Worm (Caenorhabditis elegans) whole organism, L4/young adult: Measurements from ENCODE around the gene srh-88.

Source experiments
- W03F9.2 ChIP-seq: fragments of 150-350 bp; optimal IDR thresholded peaks from 2 replicates; lab custom pipeline; 2014; ENCODE audit warnings: missing biosample characterization, missing genetic modification characterization
- dao-5 ChIP-seq: sonication (generic microtip); optimal IDR thresholded peaks from 2 replicates; lab custom pipeline; 2016; ENCODE audit warnings: missing genotype, missing genetic modification characterization, moderate library complexity, missing compliant biosample characterization
- him-1 ChIP-seq: sonication (generic microtip); optimal IDR thresholded peaks from 2 replicates; lab custom pipeline; 2016; ENCODE audit warnings: missing genotype, missing genetic modification reagents, missing genetic modification characterization, missing compliant biosample characterization

srh-88 gene

DNA sequence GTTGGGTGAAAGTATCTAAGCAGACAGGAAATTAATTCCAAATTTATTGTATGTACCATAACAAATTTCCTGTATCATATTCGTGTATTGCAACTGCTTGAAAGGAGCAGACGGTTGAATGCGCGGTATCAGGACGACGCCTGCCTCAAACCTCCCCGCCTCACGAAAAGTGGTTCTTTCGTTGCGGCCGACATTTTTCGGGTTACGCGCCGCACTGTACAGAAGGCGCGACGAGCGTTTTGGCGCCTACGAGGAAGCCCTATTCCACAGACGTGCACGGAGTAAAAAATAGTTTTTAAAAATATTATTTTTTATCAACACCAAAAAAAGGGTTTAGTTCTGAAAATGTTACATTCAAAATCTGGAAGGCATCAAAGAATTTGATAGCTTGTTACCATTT, 44.6 kb downstream of the srh-88 start:
- TF ChIP-seq W03F9.2: no peak
- no peak for TF ChIP-seq dao-5 (tag; lab: Kevin White, UChicago)
- no peak for TF ChIP-seq him-1

DNA sequence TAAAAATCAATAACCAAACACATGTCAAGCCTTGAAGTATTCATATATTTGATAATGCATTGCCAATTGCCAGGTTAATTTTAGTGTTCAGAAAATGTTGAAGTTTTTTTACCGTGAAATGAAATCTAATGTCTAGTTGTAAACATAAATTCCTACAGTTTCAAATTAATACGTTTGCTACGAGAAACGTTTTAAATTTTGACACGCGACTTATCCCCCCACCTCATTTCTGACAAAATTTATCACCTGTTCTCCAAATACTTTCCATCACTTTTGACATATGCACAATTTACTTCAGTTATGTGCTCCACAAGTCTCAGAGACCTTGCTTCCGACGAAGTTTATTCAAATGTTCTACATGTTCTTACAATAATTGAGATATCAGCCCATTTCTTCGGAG, 50.7 kb downstream of the srh-88 start, which contains the start of gene srh-146:
Gene srh-146 (plus strand): TSS at position 301 of the 400 bp plus-strand sequence.
- TF ChIP-seq W03F9.2 (no peak), dao-5 (tag; lab: Kevin White, UChicago) (no peak), him-1 (no peak)
